Worm (Caenorhabditis elegans): ENCODE data around the gene ints-2.

- TF ChIP-seq tbx-2 (tag; optimal IDR thresholded peaks at IDR 0.05) (no peak), nhr-12 (tag; optimal IDR thresholded peaks at IDR 0.05) (no peak), nhr-28 (tag; optimal IDR thresholded peaks at IDR 0.05) (no peak), unc-39 (tag; optimal IDR thresholded peaks at IDR 0.05) (no peak)
These were observed 19.7 kb upstream of the ints-2 start for ce11 chrV:14165745-14166144.
